Worm (Caenorhabditis elegans) whole organism, L4 larva: ENCODE measurements around the gene gly-12.
A peak's percentile ranks its signal among the peaks of the same experiment; 100 is the strongest.

ENCODE experiments used
- D1046.2 ChIP-seq: fragments of 200-800 bp; sonication (Bioruptor generic); IDR thresholded peaks from 2 replicates; pipeline ENCODE4 v1.3.6; 2022; ENCODE audit warnings: missing genetic modification characterization, missing compliant biosample characterization
- F10B5.3 ChIP-seq: sonication (generic microtip); optimal IDR thresholded peaks from 2 replicates; lab custom pipeline; 2016; ENCODE audit warnings: mild to moderate bottlenecking, missing genetic modification characterization, missing compliant biosample characterization
- F37D6.2 ChIP-seq: sonication (generic microtip); optimal IDR thresholded peaks from 2 replicates; lab custom pipeline; 2016; ENCODE audit warnings: mild to moderate bottlenecking, missing genetic modification characterization, missing compliant biosample characterization
- F44E2.7 ChIP-seq: fragments of 200-800 bp; sonication (Bioruptor generic); IDR thresholded peaks from 2 replicates; pipeline ENCODE4 v2.1.2; 2022; ENCODE audit warnings: missing genetic modification characterization, missing compliant biosample characterization
- Y105C5A.15 ChIP-seq: fragments of 200-800 bp; sonication (Bioruptor generic); IDR thresholded peaks from 2 replicates; pipeline ENCODE4 v1.3.6; 2022; ENCODE audit warnings: missing genetic modification characterization, missing compliant biosample characterization
- ZK546.5 ChIP-seq, 2 experiments: sonication (generic microtip); optimal IDR thresholded peaks; 2 replicates each; lab custom pipeline; 2017; ENCODE audit warnings: missing biosample characterization in 2 of 2, missing genetic modification characterization in 2 of 2
- aha-1 ChIP-seq: fragments of 150-350 bp; peaks from one replicate; lab custom pipeline; 2014; ENCODE audit warnings: missing biosample characterization, missing genetic modification characterization
- arid-1 ChIP-seq: fragments of 200-800 bp; sonication (Bioruptor generic); conservative IDR thresholded peaks from 2 replicates; pipeline ENCODE4 v1.3.6; 2022; ENCODE audit warnings: missing genetic modification reagents, missing genetic modification characterization, missing compliant biosample characterization
- ceh-20 ChIP-seq: fragments of 200-800 bp; sonication (Bioruptor generic); IDR thresholded peaks from 2 replicates; pipeline ENCODE4 v1.3.6; 2022; ENCODE audit warnings: missing genetic modification reagents, missing genetic modification characterization, missing compliant biosample characterization
- ceh-32 ChIP-seq: sonication (generic microtip); optimal IDR thresholded peaks from 2 replicates; lab custom pipeline; 2016; ENCODE audit warnings: mild to moderate bottlenecking, missing genetic modification characterization, missing compliant biosample characterization; ENCODE audit not compliant: poor library complexity
- ceh-62 ChIP-seq: sonication (generic microtip); optimal IDR thresholded peaks from 2 replicates; lab custom pipeline; 2017; ENCODE audit warnings: missing biosample characterization, missing genetic modification characterization
- ces-1 ChIP-seq: fragments of 150-350 bp; sonication (generic microtip); optimal IDR thresholded peaks from 4 replicates; lab custom pipeline; 2014; ENCODE audit warnings: missing biosample characterization, missing genetic modification reagents, missing genetic modification characterization
- cey-2 ChIP-seq: sonication (generic microtip); optimal IDR thresholded peaks from 3 replicates; lab custom pipeline; 2017; ENCODE audit warnings: missing genetic modification characterization, mild to moderate bottlenecking, missing compliant biosample characterization, antibody characterized with exemption, borderline replicate concordance; ENCODE audit not compliant: insufficient read depth
- daf-16 ChIP-seq, 3 experiments: sonication (generic microtip); optimal IDR thresholded peaks; 2 replicates each; lab custom pipeline; 2016 to 2017; ENCODE audit warnings: missing genetic modification characterization in 3 of 3, missing genetic modification reagents in 3 of 3, mild to moderate bottlenecking in 2 of 3, missing compliant biosample characterization in 2 of 3, missing biosample characterization in 1 of 3, moderate library complexity in 1 of 3
- dmd-9 ChIP-seq: fragments of 200-800 bp; sonication (Bioruptor generic); IDR thresholded peaks from 2 replicates; pipeline ENCODE4 v1.3.6; 2022; ENCODE audit warnings: missing genetic modification reagents, missing genetic modification characterization, missing compliant biosample characterization
- dpl-1 ChIP-seq: fragments of 150-350 bp; optimal IDR thresholded peaks from 2 replicates; lab custom pipeline; 2014; ENCODE audit warnings: missing biosample characterization, missing genetic modification reagents, missing genetic modification characterization
- egl-27 ChIP-seq: sonication (generic microtip); optimal IDR thresholded peaks from 3 replicates; lab custom pipeline; 2017; ENCODE audit warnings: missing biosample characterization, missing genetic modification reagents, missing genetic modification characterization
- egl-43 ChIP-seq: fragments of 200-800 bp; sonication (Bioruptor generic); IDR thresholded peaks from 2 replicates; pipeline ENCODE4 v1.3.6; 2022; ENCODE audit warnings: missing genetic modification reagents, missing genetic modification characterization, missing compliant biosample characterization
- fos-1 ChIP-seq: fragments of 150-350 bp; optimal IDR thresholded peaks from 2 replicates; lab custom pipeline; 2014; ENCODE audit warnings: missing biosample characterization, missing genetic modification characterization
- hlh-30 ChIP-seq: sonication (generic microtip); optimal IDR thresholded peaks from 2 replicates; lab custom pipeline; 2017; ENCODE audit warnings: antibody characterized with exemption, mild to moderate bottlenecking, missing genetic modification characterization, missing compliant biosample characterization; ENCODE audit not compliant: insufficient read depth
- hmg-1.1 ChIP-seq: fragments of 200-800 bp; sonication (Bioruptor generic); IDR thresholded peaks from 2 replicates; pipeline ENCODE4 v1.3.6; 2022; ENCODE audit warnings: missing genetic modification reagents, missing genetic modification characterization, missing compliant biosample characterization
- lin-13 ChIP-seq: fragments of 150-350 bp; optimal IDR thresholded peaks from 2 replicates; lab custom pipeline; 2014; ENCODE audit warnings: missing biosample characterization, missing genetic modification reagents, missing genetic modification characterization
- lin-29 ChIP-seq: fragments of 200-800 bp; sonication (Bioruptor generic); IDR thresholded peaks from 2 replicates; pipeline ENCODE4 v1.3.6; 2022; ENCODE audit warnings: missing genetic modification reagents, missing genetic modification characterization, missing compliant biosample characterization
- lin-38 ChIP-seq: fragments of 200-800 bp; sonication (Bioruptor generic); IDR thresholded peaks from 2 replicates; pipeline ENCODE4 v1.3.6; 2022; ENCODE audit warnings: missing genetic modification reagents, missing genetic modification characterization, missing compliant biosample characterization
- lir-3 ChIP-seq: sonication (generic microtip); optimal IDR thresholded peaks from 2 replicates; lab custom pipeline; 2016; ENCODE audit warnings: mild to moderate bottlenecking, missing genetic modification characterization, missing compliant biosample characterization
- madf-5 ChIP-seq, 2 experiments: fragments of 200-800 bp; sonication (Bioruptor generic); IDR thresholded peaks; 2 replicates each; pipeline ENCODE4 v1.3.6; 2022; ENCODE audit warnings: missing compliant biosample characterization in 2 of 2, missing genetic modification characterization in 2 of 2
- mdl-1 ChIP-seq, 2 experiments: fragments of 150-350 bp in 1 of 2; sonication (generic microtip) in 1 of 2; optimal IDR thresholded peaks; 2 replicates each; lab custom pipeline; 2014 to 2017; ENCODE audit warnings: missing biosample characterization in 2 of 2, missing genetic modification characterization in 2 of 2
- mdt-29 ChIP-seq: fragments of 200-800 bp; sonication (Bioruptor generic); IDR thresholded peaks from 2 replicates; pipeline ENCODE4 v1.3.6; 2022; ENCODE audit warnings: missing genetic modification reagents, missing genetic modification characterization, missing compliant biosample characterization
- mes-2 ChIP-seq: sonication (generic microtip); optimal IDR thresholded peaks from 2 replicates; lab custom pipeline; 2016; ENCODE audit warnings: missing genotype, mild to moderate bottlenecking, missing genetic modification characterization, missing compliant biosample characterization; ENCODE audit not compliant: poor library complexity, severe bottlenecking
- mxl-3 ChIP-seq: fragments of 200-800 bp; sonication (Bioruptor generic); optimal IDR thresholded peaks from 2 replicates; lab custom pipeline; 2018; ENCODE audit warnings: mild to moderate bottlenecking, missing genetic modification characterization, missing compliant biosample characterization
- nhr-10 ChIP-seq: fragments of 150-350 bp; optimal IDR thresholded peaks from 2 replicates; lab custom pipeline; 2014; ENCODE audit warnings: missing biosample characterization, missing genetic modification characterization
- nhr-102 ChIP-seq: sonication (generic microtip); optimal IDR thresholded peaks from 2 replicates; lab custom pipeline; 2016; ENCODE audit warnings: mild to moderate bottlenecking, missing genetic modification characterization, moderate library complexity, missing compliant biosample characterization
- nhr-237 ChIP-seq: sonication (generic microtip); optimal IDR thresholded peaks from 2 replicates; lab custom pipeline; 2017; ENCODE audit warnings: missing biosample characterization, missing genetic modification characterization
- nhr-25 ChIP-seq: sonication (generic microtip); optimal IDR thresholded peaks from 2 replicates; lab custom pipeline; 2017; ENCODE audit warnings: missing genetic modification characterization, mild to moderate bottlenecking, missing compliant biosample characterization, antibody characterized with exemption, moderate library complexity, borderline replicate concordance; ENCODE audit not compliant: insufficient read depth
- nhr-42 ChIP-seq: fragments of 200-800 bp; sonication (Bioruptor generic); IDR thresholded peaks from 2 replicates; pipeline ENCODE4 v1.3.6; 2022; ENCODE audit warnings: missing genetic modification characterization, missing compliant biosample characterization
- nhr-48 ChIP-seq: sonication (generic microtip); optimal IDR thresholded peaks from 2 replicates; lab custom pipeline; 2016; ENCODE audit warnings: mild to moderate bottlenecking, missing genetic modification characterization, missing compliant biosample characterization
- nhr-6 ChIP-seq: fragments of 150-350 bp; optimal IDR thresholded peaks from 2 replicates; lab custom pipeline; 2014; ENCODE audit warnings: missing biosample characterization, missing genetic modification characterization
- php-3 ChIP-seq: fragments of 200-800 bp; sonication (Bioruptor generic); IDR thresholded peaks from 2 replicates; pipeline ENCODE4 v1.3.6; 2022; ENCODE audit warnings: missing genetic modification reagents, missing genetic modification characterization, missing compliant biosample characterization
- pqm-1 ChIP-seq: sonication (generic microtip); optimal IDR thresholded peaks from 2 replicates; lab custom pipeline; 2017; ENCODE audit warnings: missing biosample characterization, missing genetic modification characterization
- saeg-2 ChIP-seq: fragments of 200-800 bp; sonication (Bioruptor generic); IDR thresholded peaks from 2 replicates; pipeline ENCODE4 v1.3.6; 2022; ENCODE audit warnings: missing genetic modification reagents, missing genetic modification characterization, missing compliant biosample characterization
- sdz-12 ChIP-seq: fragments of 200-800 bp; sonication (Bioruptor generic); optimal IDR thresholded peaks from 2 replicates; lab custom pipeline; 2018; ENCODE audit warnings: mild to moderate bottlenecking, missing genetic modification characterization, missing compliant biosample characterization
- set-16 ChIP-seq: fragments of 200-800 bp; sonication (Bioruptor generic); IDR thresholded peaks from 2 replicates; pipeline ENCODE4 v1.3.6; 2022; ENCODE audit warnings: missing genetic modification reagents, missing genetic modification characterization, missing compliant biosample characterization
- skn-1 ChIP-seq: fragments of 150-350 bp; optimal IDR thresholded peaks from 2 replicates; lab custom pipeline; 2014; ENCODE audit warnings: missing biosample characterization, missing genetic modification characterization
- snpc-4 ChIP-seq: fragments of 150-350 bp; optimal IDR thresholded peaks from 2 replicates; lab custom pipeline; 2014; ENCODE audit warnings: missing biosample characterization, missing genetic modification characterization
- spr-3 ChIP-seq: fragments of 200-800 bp; sonication (Bioruptor generic); optimal IDR thresholded peaks from 2 replicates; lab custom pipeline; 2018; ENCODE audit warnings: mild to moderate bottlenecking, missing genetic modification characterization, missing compliant biosample characterization
- tag-97 ChIP-seq: fragments of 200-800 bp; sonication (Bioruptor generic); IDR thresholded peaks from 2 replicates; pipeline ENCODE4 v1.3.6; 2022; ENCODE audit warnings: missing genetic modification characterization, missing compliant biosample characterization
- unc-39 ChIP-seq: sonication (generic microtip); optimal IDR thresholded peaks from 2 replicates; lab custom pipeline; 2017; ENCODE audit warnings: missing biosample characterization, missing genetic modification characterization
- vab-7 ChIP-seq: fragments of 200-800 bp; sonication (Bioruptor generic); IDR thresholded peaks from 2 replicates; pipeline ENCODE4 v1.3.6; 2022; ENCODE audit warnings: missing genetic modification reagents, missing genetic modification characterization, missing compliant biosample characterization
- zip-11 ChIP-seq: fragments of 200-800 bp; sonication (Bioruptor generic); IDR thresholded peaks from 2 replicates; pipeline ENCODE4 v1.3.6; 2022; ENCODE audit warnings: missing genetic modification characterization, missing compliant biosample characterization
- zip-2 ChIP-seq: fragments of 150-350 bp; optimal IDR thresholded peaks from 2 replicates; lab custom pipeline; 2014; ENCODE audit warnings: missing biosample characterization, missing genetic modification characterization
- ztf-7 ChIP-seq: fragments of 150-350 bp; optimal IDR thresholded peaks from 2 replicates; lab custom pipeline; 2014; ENCODE audit warnings: missing biosample characterization, missing genetic modification characterization

Gene gly-12

DNA sequence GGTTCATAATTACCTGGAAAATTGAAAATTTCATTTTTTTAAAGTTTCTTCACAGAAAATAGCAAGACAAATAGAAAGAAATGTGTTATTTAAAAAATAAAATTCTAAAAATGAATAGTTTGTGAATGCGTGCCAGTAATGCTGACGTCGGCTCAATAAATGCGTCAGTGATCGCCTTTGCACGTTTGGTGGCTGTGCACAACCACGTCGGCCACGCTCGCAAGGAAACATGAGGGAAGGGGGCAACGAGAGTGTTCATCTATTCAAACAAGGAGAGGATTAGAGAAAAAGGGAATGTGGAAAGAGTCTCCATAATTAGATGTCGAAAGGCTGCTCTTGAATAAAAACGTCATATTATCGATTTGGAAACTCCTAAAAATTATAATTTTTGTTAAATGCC, 15.3 kb downstream of the gly-12 start, which contains the start of gene uggt-1 (continued):
- peak; percentile 38 for TF ChIP-seq nhr-25 (tag; lab: Kevin White, UChicago)
- peak; percentile 86 for TF ChIP-seq nhr-102 (tag; lab: Kevin White, UChicago)
- peak; percentile 43 for TF ChIP-seq zip-2 (tag; lab: Kevin White, UChicago)
- TF ChIP-seq nhr-6 (tag; lab: Kevin White, UChicago) = peak; percentile 94
- no peak for TF ChIP-seq F44E2.7 (GFP tag; lab: Robert Waterston, UW)
- TF ChIP-seq madf-5 (GFP tag; IDR thresholded peaks at IDR 0.05; lab: Robert Waterston, UW) = no peak
- TF ChIP-seq lin-38 (GFP tag; lab: Robert Waterston, UW) = no peak
- peak in 1 of 2 experiments; percentile 92 for TF ChIP-seq mdl-1 (tag; optimal IDR thresholded peaks at IDR 0.05; lab: Kevin White, UChicago)
- no peak for TF ChIP-seq unc-39 (tag; lab: Kevin White, UChicago)
- peak; percentile 95 for TF ChIP-seq hmg-1.1
- TF ChIP-seq fos-1 (tag; lab: Kevin White, UChicago) = no peak
- peak; percentile 19 for TF ChIP-seq nhr-10 (tag; lab: Kevin White, UChicago)
- peak; percentile 85 for TF ChIP-seq ceh-20
- TF ChIP-seq mxl-3 (GFP tag; lab: Kevin White, UChicago) = peak; percentile 95
- peak; percentile 48 for TF ChIP-seq ces-1 (GFP tag; lab: Kevin White, UChicago)
- peak; percentile 92 for TF ChIP-seq hlh-30 (tag; lab: Kevin White, UChicago)
- peak; percentile 73 for TF ChIP-seq pqm-1 (tag; lab: Kevin White, UChicago)
- peak; percentile 83 for TF ChIP-seq dpl-1
- TF ChIP-seq egl-27 = no peak
- no peak for TF ChIP-seq dmd-9 (GFP tag; lab: Robert Waterston, UW)
- TF ChIP-seq ZK546.5 (tag; optimal IDR thresholded peaks at IDR 0.05; lab: Kevin White, UChicago) = no peak
- TF ChIP-seq arid-1 = peak; percentile 79
- TF ChIP-seq F10B5.3 = peak; percentile 46
- no peak for TF ChIP-seq zip-11
- no peak for TF ChIP-seq Y105C5A.15 (GFP tag; lab: Robert Waterston, UW)
- no peak for TF ChIP-seq tag-97 (GFP tag; lab: Robert Waterston, UW)
- TF ChIP-seq sdz-12 (GFP tag; lab: Kevin White, UChicago) = no peak
- no peak for TF ChIP-seq lin-29
- peak; percentile 90 for TF ChIP-seq F37D6.2 (tag; lab: Kevin White, UChicago)
- TF ChIP-seq D1046.2 (GFP tag; lab: Robert Waterston, UW) = no peak
- peak; percentile 94 for TF ChIP-seq aha-1 (tag; lab: Kevin White, UChicago)
- no peak for TF ChIP-seq nhr-237
- no peak for TF ChIP-seq skn-1 (tag; lab: Kevin White, UChicago)
- TF ChIP-seq lin-13 (GFP tag; lab: Kevin White, UChicago) = peak; percentile 84
- TF ChIP-seq snpc-4 (tag; lab: Kevin White, UChicago) = no peak
- peak; percentile 69 for TF ChIP-seq ceh-32 (tag; lab: Kevin White, UChicago)
- peak; percentile 80 for TF ChIP-seq egl-43 (GFP tag; lab: Robert Waterston, UW)
- TF ChIP-seq daf-16 (GFP tag; optimal IDR thresholded peaks at IDR 0.05; lab: Kevin White, UChicago) = no peak
- peak; percentile 82 for TF ChIP-seq daf-16 (tag; optimal IDR thresholded peaks at IDR 0.05; lab: Kevin White, UChicago)
- peak; percentile 93 for TF ChIP-seq mes-2 (tag; lab: Kevin White, UChicago)
- TF ChIP-seq vab-7 (GFP tag; lab: Robert Waterston, UW) = peak; percentile 72
- no peak for TF ChIP-seq lir-3 (tag; lab: Kevin White, UChicago)
- TF ChIP-seq nhr-42 (GFP tag; lab: Robert Waterston, UW) = 0 out of 2 replicates have a peak, but pooled peaks have one; percentile 75
- no peak for TF ChIP-seq cey-2 (tag; lab: Kevin White, UChicago)
- no peak for TF ChIP-seq spr-3 (GFP tag; lab: Kevin White, UChicago)
- TF ChIP-seq mdt-29 (GFP tag; lab: Robert Waterston, UW) = no peak
- peak; percentile 82 for TF ChIP-seq nhr-48
- TF ChIP-seq set-16 (GFP tag; lab: Robert Waterston, UW) = no peak
- no peak for TF ChIP-seq saeg-2 (GFP tag; lab: Robert Waterston, UW)
- TF ChIP-seq ceh-62 (tag; lab: Kevin White, UChicago) = no peak
- 0 out of 2 replicates have a peak, but pooled peaks have one; percentile 43 for TF ChIP-seq php-3 (GFP tag; lab: Robert Waterston, UW)
- no peak for TF ChIP-seq ztf-7 (tag; lab: Kevin White, UChicago)
